Worm (Caenorhabditis elegans) whole organism, L1 larva: ENCODE measurements around the gene F28C6.9.

ENCODE experiments used
- ceh-82 ChIP-seq, 3 experiments: fragments of 150-350 bp in 1 of 3; sonication (generic microtip) in 2 of 3; optimal IDR thresholded peaks; 2 replicates each; lab custom pipeline; 2014 to 2017; ENCODE audit warnings: missing biosample characterization in 3 of 3, missing genetic modification characterization in 3 of 3
- nhr-11 ChIP-seq: fragments of 150-350 bp; optimal IDR thresholded peaks from 2 replicates; lab custom pipeline; 2014; ENCODE audit warnings: missing biosample characterization, missing genetic modification characterization
- nhr-28 ChIP-seq: fragments of 150-350 bp; optimal IDR thresholded peaks from 2 replicates; lab custom pipeline; 2014; ENCODE audit warnings: missing biosample characterization, missing genetic modification characterization
- unc-62 ChIP-seq: fragments of 150-350 bp; optimal IDR thresholded peaks from 2 replicates; lab custom pipeline; 2014; ENCODE audit warnings: missing biosample characterization, missing genetic modification reagents, missing genetic modification characterization

DNA sequence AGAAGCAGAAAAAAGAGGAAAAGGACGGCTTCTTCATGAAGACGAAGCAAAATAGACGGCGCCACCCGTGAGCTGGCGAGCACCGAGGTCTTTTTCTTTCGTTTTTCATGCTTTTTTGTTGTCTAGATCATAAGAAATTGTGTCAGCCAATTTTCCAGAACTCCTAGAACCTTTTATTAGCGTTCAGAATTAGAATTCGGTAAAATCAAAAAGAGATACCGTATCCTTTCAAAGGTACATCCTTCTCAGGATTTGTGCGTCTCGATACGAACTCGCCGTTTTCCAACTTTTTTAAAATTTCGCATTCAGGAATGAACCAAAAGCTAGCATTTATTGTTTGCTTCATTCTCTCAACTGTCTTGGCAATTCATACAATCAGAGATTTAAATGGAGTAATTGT, 36.9 kb downstream of the F28C6.9 start, which contains the start of gene F54C9.7:
- no peak for TF ChIP-seq nhr-11
- TF ChIP-seq unc-62 (GFP tag; lab: Kevin White, UChicago): no peak
- TF ChIP-seq ceh-82 (tag; optimal IDR thresholded peaks at IDR 0.05; lab: Kevin White, UChicago): no peak
- TF ChIP-seq nhr-28 (tag; lab: Kevin White, UChicago): no peak
